Fruit fly (Drosophila melanogaster): Measurements from ENCODE around the gene btsz.

Gene btsz

dm6 chr3R:14754806-14755488 lies 120.3 kb downstream of the btsz start (continued):
- TF ChIP-seq CG2678 (tag; optimal IDR thresholded peaks at IDR 0.05) (peak; percentile 68), CG3726 (GFP tag; IDR thresholded peaks at IDR 0.05) (no peak), Hmx (GFP tag; optimal IDR thresholded peaks at IDR 0.05) (no peak), Sox102F (GFP tag; optimal IDR thresholded peaks at IDR 0.05) (peak; percentile 47), jigr1 (GFP tag; IDR thresholded peaks at IDR 0.05) (no peak), gcm2 (GFP tag; optimal IDR thresholded peaks at IDR 0.05) (peak; percentile 1), ase (GFP tag; IDR thresholded peaks at IDR 0.05) (peak; percentile 62; the same call in 1 of the 3 replicates), B-H1 (GFP tag; IDR thresholded peaks at IDR 0.05) (peak; percentile 56; the same call in 1 of the 3 replicates), bsh (GFP tag; optimal IDR thresholded peaks at IDR 0.05) (peak in 1 of 2 experiments; percentile 17), oc (tag; optimal IDR thresholded peaks at IDR 0.05) (no peak), Ada2b (GFP tag; IDR thresholded peaks at IDR 0.05) (peak; percentile 54), CG18619 (GFP tag; optimal IDR thresholded peaks at IDR 0.05) (peak; percentile 16), Mrtf (GFP tag; IDR thresholded peaks at IDR 0.05) (no peak), Ptx1 (GFP tag; IDR thresholded peaks at IDR 0.05) (peak; percentile 67), Gsc (GFP tag; IDR thresholded peaks at IDR 0.05) (no peak), Dref (GFP tag; IDR thresholded peaks at IDR 0.05) (no peak), usp (GFP tag; optimal IDR thresholded peaks at IDR 0.05) (no peak), CG8944 (GFP tag; optimal IDR thresholded peaks at IDR 0.05) (no peak), CG11085 (GFP tag; IDR thresholded peaks at IDR 0.05) (no peak), CG2889 (GFP tag; IDR thresholded peaks at IDR 0.05) (0 out of 3 replicates have a peak, but pooled peaks have one; percentile 32), Stat92E (GFP tag; optimal IDR thresholded peaks at IDR 0.05) (no peak), Fer3 (tag; optimal IDR thresholded peaks at IDR 0.05) (peak; percentile 54), Max (GFP tag; optimal IDR thresholded peaks at IDR 0.05) (no peak), CG12659 (GFP tag; optimal IDR thresholded peaks at IDR 0.05) (no peak), CG32767 (GFP tag; IDR thresholded peaks at IDR 0.05) (no peak), z (GFP tag; IDR thresholded peaks at IDR 0.05) (no peak), CG1602 (GFP tag; optimal IDR thresholded peaks at IDR 0.05) (no peak), Atf6 (GFP tag; IDR thresholded peaks at IDR 0.05) (peak; percentile 60; the same call in 1 of the 2 replicates), Myb (GFP tag; optimal IDR thresholded peaks at IDR 0.05) (no peak), CG17361 (GFP tag; IDR thresholded peaks at IDR 0.05) (0 out of 3 replicates have a peak, but pooled peaks have one; percentile 41), Dip2 (GFP tag; IDR thresholded peaks at IDR 0.05) (no peak), org-1 (GFP tag; optimal IDR thresholded peaks at IDR 0.05) (peak; percentile 16), CG8281 (tag; optimal IDR thresholded peaks at IDR 0.05) (no peak), CG9797 (GFP tag; optimal IDR thresholded peaks at IDR 0.05) (no peak), caup (GFP tag; optimal IDR thresholded peaks at IDR 0.05; ENCODE audit: severe bottlenecking) (peak; percentile 55), NC2β (GFP tag; optimal IDR thresholded peaks at IDR 0.05) (no peak), CG18599 (GFP tag; optimal IDR thresholded peaks at IDR 0.05) (peak; percentile 67), CG10321 (GFP tag; IDR thresholded peaks at IDR 0.05) (no peak), jing (GFP tag; optimal IDR thresholded peaks at IDR 0.05) (no peak), CG2712 (tag; optimal IDR thresholded peaks at IDR 0.05) (peak; percentile 23), CG6272 (GFP tag; IDR thresholded peaks at IDR 0.05) (no peak), grau (tag; optimal IDR thresholded peaks at IDR 0.05) (peak; percentile 39), vfl (GFP tag; optimal IDR thresholded peaks at IDR 0.05) (no peak), CG17385 (GFP tag; optimal IDR thresholded peaks at IDR 0.05) (peak; percentile 8), sqz (GFP tag; optimal IDR thresholded peaks at IDR 0.05) (no peak), Fer2 (tag; optimal IDR thresholded peaks at IDR 0.05) (no peak), CG14860 (GFP tag; IDR thresholded peaks at IDR 0.05; ENCODE audit: partially characterized antibody) (no peak), CG11723 (GFP tag; optimal IDR thresholded peaks at IDR 0.05) (no peak), bigmax (GFP tag; optimal IDR thresholded peaks at IDR 0.05) (no peak), pita (GFP tag; optimal IDR thresholded peaks at IDR 0.05) (no peak)
